Fruit fly (Drosophila melanogaster) whole organism, wandering third instar larva: Measurements from ENCODE around the gene CG16749.

Experiments used
- Abd-B ChIP-seq: fragments of >200 bp; optimal IDR thresholded peaks from 2 replicates; lab custom pipeline; 2017; ENCODE audit warnings: missing biosample characterization, missing genetic modification characterization
- CG32264 ChIP-seq: fragments of 200-800 bp; sonication (Bioruptor generic); optimal IDR thresholded peaks from 2 replicates; lab custom pipeline; 2016; ENCODE audit warnings: missing biosample characterization, missing genetic modification characterization
- CG9705 ChIP-seq: fragments of 200-800 bp; sonication (Bioruptor generic); optimal IDR thresholded peaks from 2 replicates; lab custom pipeline; 2018; ENCODE audit warnings: missing biosample characterization, mild to moderate bottlenecking, missing genetic modification characterization
- CrebA ChIP-seq: fragments of 200-800 bp; sonication (Bioruptor generic); optimal IDR thresholded peaks from 2 replicates; lab custom pipeline; 2016; ENCODE audit warnings: missing biosample characterization, mild to moderate bottlenecking, missing genetic modification characterization, borderline replicate concordance
- Dfd ChIP-seq: fragments of >200 bp; optimal IDR thresholded peaks from 2 replicates; lab custom pipeline; 2017; ENCODE audit warnings: missing biosample characterization, missing genetic modification characterization
- Dif ChIP-seq: fragments of 200-275, 200-300 bp; sonication (Bioruptor generic); optimal IDR thresholded peaks from 2 replicates; lab custom pipeline; 2018; ENCODE audit warnings: missing biosample characterization, missing genetic modification characterization; ENCODE audit not compliant: partially characterized antibody
- GATAd ChIP-seq: sonication (Bioruptor generic); optimal IDR thresholded peaks from 2 replicates; lab custom pipeline; 2016; ENCODE audit warnings: missing biosample characterization, missing genetic modification characterization
- HLH106 ChIP-seq: fragments of 200-800 bp; optimal IDR thresholded peaks from 3 replicates; lab custom pipeline; 2019; ENCODE audit warnings: missing biosample characterization, mild to moderate bottlenecking, missing genetic modification characterization, moderate library complexity
- Hnf4 ChIP-seq: fragments of 200-800 bp; sonication (Bioruptor generic); optimal IDR thresholded peaks from 2 replicates; lab custom pipeline; 2016; ENCODE audit warnings: missing biosample characterization, mild to moderate bottlenecking, missing genetic modification characterization
- Hr78 ChIP-seq: fragments of >200 bp; optimal IDR thresholded peaks from 2 replicates; lab custom pipeline; 2017; ENCODE audit warnings: missing biosample characterization, missing genetic modification characterization
- Hr83 ChIP-seq: fragments of 200-300 bp; sonication (Bioruptor generic); optimal IDR thresholded peaks from 2 replicates; lab custom pipeline; 2016; ENCODE audit warnings: missing biosample characterization, mild to moderate bottlenecking, missing genetic modification characterization, moderate library complexity; ENCODE audit not compliant: poor library complexity, severe bottlenecking
- Mio ChIP-seq: sonication (Bioruptor generic); optimal IDR thresholded peaks from 2 replicates; lab custom pipeline; 2016; ENCODE audit warnings: missing biosample characterization, missing genetic modification characterization
- Myc ChIP-seq: fragments of >200 bp; optimal IDR thresholded peaks from 2 replicates; lab custom pipeline; 2017
- N ChIP-seq: fragments of >200 bp; optimal IDR thresholded peaks from 2 replicates; lab custom pipeline; 2018; ENCODE audit warnings: missing biosample characterization, missing external identifiers, missing genetic modification characterization
- Rel ChIP-seq, 2 experiments: fragments of 200-800 bp; sonication (Bioruptor generic) in 1 of 2; optimal IDR thresholded peaks; 2 replicates in 1 of 2; 3 replicates in 1 of 2; lab custom pipeline; 2016 to 2019; ENCODE audit warnings: mild to moderate bottlenecking in 2 of 2, missing biosample characterization in 2 of 2, missing genetic modification characterization in 2 of 2, moderate library complexity in 1 of 2
- Vsx2 ChIP-seq: fragments of 200-300, 225-300 bp; sonication (Bioruptor generic); optimal IDR thresholded peaks from 2 replicates; lab custom pipeline; 2018; ENCODE audit warnings: missing biosample characterization, missing genetic modification characterization; ENCODE audit not compliant: partially characterized antibody
- br ChIP-seq: fragments of 200-800 bp; sonication (Bioruptor generic); optimal IDR thresholded peaks from 2 replicates; lab custom pipeline; 2016; ENCODE audit warnings: missing biosample characterization, missing genetic modification characterization
- brk ChIP-seq: fragments of 200-800 bp; sonication (Bioruptor generic); optimal IDR thresholded peaks from 2 replicates; lab custom pipeline; 2016; ENCODE audit warnings: missing biosample characterization, mild to moderate bottlenecking, missing genetic modification characterization
- dl ChIP-seq, 2 experiments: fragments of 175-275, 200-275 bp in 1 of 2; fragments of 200-275 bp in 1 of 2; sonication (Bioruptor generic); optimal IDR thresholded peaks; lab custom pipeline; 2018; ENCODE audit warnings: mild to moderate bottlenecking in 2 of 2, missing biosample characterization in 2 of 2, missing genetic modification characterization in 2 of 2, moderate library complexity in 2 of 2; ENCODE audit not compliant: partially characterized antibody in 2 of 2, insufficient read depth in 1 of 2
- dmrt93B ChIP-seq: fragments of 200-800 bp; sonication (Bioruptor generic); optimal IDR thresholded peaks from 2 replicates; lab custom pipeline; 2018; ENCODE audit warnings: missing biosample characterization, mild to moderate bottlenecking, missing genetic modification characterization
- dsf ChIP-seq: sonication (Bioruptor generic); optimal IDR thresholded peaks from 2 replicates; lab custom pipeline; 2016; ENCODE audit warnings: missing biosample characterization, missing genetic modification characterization, borderline replicate concordance
- ey ChIP-seq: fragments of 200-800 bp; sonication (Bioruptor generic); optimal IDR thresholded peaks from 2 replicates; lab custom pipeline; 2016; ENCODE audit warnings: missing biosample characterization, missing genetic modification characterization
- foxo ChIP-seq, 2 experiments: fragments of 200-800 bp; sonication (Bioruptor generic); optimal IDR thresholded peaks; 2 replicates in 1 of 2; 3 replicates in 1 of 2; lab custom pipeline; 2016 to 2017; ENCODE audit warnings: missing biosample characterization in 2 of 2, missing genetic modification characterization in 2 of 2
- fru ChIP-seq: fragments of 200-800 bp; sonication (Bioruptor generic); optimal IDR thresholded peaks from 3 replicates; lab custom pipeline; 2016; ENCODE audit warnings: missing biosample characterization, mild to moderate bottlenecking, missing genetic modification characterization
- h ChIP-seq: fragments of 200-800 bp; sonication (Bioruptor generic); optimal IDR thresholded peaks from 3 replicates; lab custom pipeline; 2016; ENCODE audit warnings: missing biosample characterization, mild to moderate bottlenecking, missing genetic modification characterization
- lola ChIP-seq: fragments of >200 bp; optimal IDR thresholded peaks from 2 replicates; lab custom pipeline; 2017; ENCODE audit warnings: missing biosample characterization, missing genetic modification characterization
- pan ChIP-seq: fragments of >200 bp; optimal IDR thresholded peaks from 2 replicates; lab custom pipeline; 2017
- psq ChIP-seq: fragments of 200-800 bp; sonication (Bioruptor generic); optimal IDR thresholded peaks from 3 replicates; lab custom pipeline; 2017; ENCODE audit warnings: missing biosample characterization, mild to moderate bottlenecking, missing genetic modification characterization, moderate library complexity
- rgr ChIP-seq: fragments of 200-800 bp; sonication (Bioruptor generic); optimal IDR thresholded peaks from 3 replicates; lab custom pipeline; 2016; ENCODE audit warnings: missing biosample characterization, mild to moderate bottlenecking, missing genetic modification characterization
- sage ChIP-seq: fragments of 200-800 bp; sonication (Bioruptor generic); optimal IDR thresholded peaks from 2 replicates; lab custom pipeline; 2016; ENCODE audit warnings: missing biosample characterization, mild to moderate bottlenecking, missing genetic modification characterization
- sv ChIP-seq: fragments of 200-800 bp; sonication (Bioruptor generic); optimal IDR thresholded peaks from 3 replicates; lab custom pipeline; 2016; ENCODE audit warnings: missing biosample characterization, missing genetic modification characterization
- woc ChIP-seq: sonication (Bioruptor generic); optimal IDR thresholded peaks from 2 replicates; lab custom pipeline; 2016; ENCODE audit warnings: missing biosample characterization, mild to moderate bottlenecking, missing genetic modification characterization

CG16749 gene

DNA sequence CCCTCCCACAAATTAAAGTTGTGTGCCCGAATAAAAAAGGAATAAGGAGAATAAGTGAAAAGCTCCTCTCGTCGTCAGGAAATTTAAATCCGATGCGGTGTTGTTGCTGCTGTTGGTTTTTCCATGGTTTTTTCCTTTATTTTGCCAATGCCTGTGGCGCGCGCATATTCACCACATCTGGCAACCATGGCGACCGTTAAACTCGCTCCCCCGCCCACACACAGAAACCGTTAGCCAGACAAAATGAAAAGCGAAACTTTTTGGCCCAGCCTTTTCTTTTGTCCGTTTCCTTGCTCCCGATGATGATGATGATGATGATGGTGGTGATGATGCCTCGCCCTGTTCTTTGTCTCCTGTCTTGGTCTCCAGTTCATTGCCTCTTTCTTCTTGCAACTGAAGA lies 14.2 kb upstream of the CG16749 start:
- TF ChIP-seq Hr78 (GFP tag; lab: Kevin White, UChicago), result no peak
- TF ChIP-seq GATAd, result no peak
- TF ChIP-seq dmrt93B (GFP tag; lab: Kevin White, UChicago), result no peak
- no peak for TF ChIP-seq pan (lab: Kevin White, UChicago)
- TF ChIP-seq br (GFP tag; lab: Kevin White, UChicago), result no peak
- TF ChIP-seq Mio, result no peak
- TF ChIP-seq Vsx2 (GFP tag; lab: Kevin White, UChicago), result no peak

DNA sequence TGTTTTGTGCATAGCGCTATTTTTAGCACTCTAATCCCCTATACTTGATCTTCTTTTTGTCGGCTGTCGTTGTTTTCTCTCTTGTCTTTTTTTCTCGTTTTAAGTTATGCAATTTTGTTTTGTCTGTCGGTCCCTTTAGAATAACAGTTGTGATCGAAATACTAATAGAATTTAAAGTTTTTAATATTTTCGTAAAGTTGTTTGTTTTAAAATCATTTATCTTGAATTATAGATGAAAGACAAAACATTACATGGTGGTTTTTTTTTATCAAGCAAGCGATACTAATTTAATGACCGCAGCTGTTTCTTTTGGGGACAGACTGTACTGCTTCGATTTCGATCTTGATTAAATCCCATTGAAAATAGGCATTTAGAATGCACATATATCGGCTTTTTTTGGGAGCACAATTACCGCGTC lies 13.1 kb upstream of the CG16749 start:
- TF ChIP-seq foxo (GFP tag; optimal IDR thresholded peaks at IDR 0.05; lab: Kevin White, UChicago) (peak; percentile 28 to 35), psq (GFP tag; lab: Kevin White, UChicago) (peak; percentile 4), rgr (peak; percentile 40), Abd-B (GFP tag; lab: Kevin White, UChicago) (no peak), lola (GFP tag; lab: Kevin White, UChicago) (no peak), fru (GFP tag; lab: Kevin White, UChicago) (peak; percentile 39), N (no peak)

DNA sequence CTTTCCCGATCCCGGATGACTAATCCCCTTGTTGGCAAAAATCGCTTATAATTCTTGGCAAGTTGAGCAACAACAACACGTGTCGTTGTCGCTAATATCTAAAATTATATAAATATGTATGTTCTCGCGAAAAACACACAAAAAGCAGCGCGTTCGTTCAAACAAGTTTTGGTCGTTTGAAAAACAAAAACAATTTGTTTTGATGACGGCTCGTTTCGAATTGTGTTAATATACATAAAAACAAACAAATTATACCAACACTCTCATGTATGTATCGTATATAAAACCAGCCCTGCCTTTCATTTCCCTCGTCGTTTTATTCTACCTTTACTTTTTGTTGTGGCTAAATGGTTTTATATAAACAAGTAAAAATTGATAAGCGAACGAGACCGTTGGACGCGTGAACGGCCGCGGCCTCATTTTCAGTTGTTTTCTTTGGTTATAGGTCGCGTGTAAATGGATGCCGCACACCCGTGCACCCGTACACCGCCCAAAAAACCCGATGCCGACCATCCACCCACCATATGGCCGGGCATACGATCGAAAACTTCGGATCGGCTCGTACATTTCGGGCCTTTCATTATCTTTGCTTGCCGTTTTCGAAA lies 12.6 kb upstream of the CG16749 start:
- TF ChIP-seq pan (lab: Kevin White, UChicago), result no peak
- TF ChIP-seq Hnf4 (GFP tag; lab: Kevin White, UChicago), result peak; percentile 27
- peak; percentile 16 for TF ChIP-seq Rel (GFP tag; optimal IDR thresholded peaks at IDR 0.05; lab: Kevin White, UChicago)
- TF ChIP-seq Rel (tag; optimal IDR thresholded peaks at IDR 0.05; lab: Kevin White, UChicago), result peak; percentile 62
- TF ChIP-seq foxo (GFP tag; optimal IDR thresholded peaks at IDR 0.05; lab: Kevin White, UChicago), result no peak
- TF ChIP-seq CG32264 (GFP tag; lab: Kevin White, UChicago), result no peak
- TF ChIP-seq lola (GFP tag; lab: Kevin White, UChicago), result no peak
- TF ChIP-seq fru (GFP tag; lab: Kevin White, UChicago), result no peak
- TF ChIP-seq Vsx2 (GFP tag; lab: Kevin White, UChicago), result no peak
- TF ChIP-seq h, result peak; percentile 44
- no peak for TF ChIP-seq ey
- no peak for TF ChIP-seq Abd-B (GFP tag; lab: Kevin White, UChicago)
- peak; percentile 9 for TF ChIP-seq brk (GFP tag; lab: Kevin White, UChicago)
- no peak for TF ChIP-seq sv (GFP tag; lab: Kevin White, UChicago)
- TF ChIP-seq GATAd, result no peak
- TF ChIP-seq HLH106 (tag; lab: Kevin White, UChicago), result no peak
- no peak for TF ChIP-seq Dfd
- TF ChIP-seq CrebA, result peak; percentile 53
- TF ChIP-seq dsf (GFP tag; lab: Kevin White, UChicago), result no peak
- peak; percentile 13 for TF ChIP-seq Hr83
- no peak for TF ChIP-seq dl (GFP tag; optimal IDR thresholded peaks at IDR 0.05; lab: Kevin White, UChicago; ENCODE audit: insufficient read depth in 1 of 2, partially characterized antibody in 2 of 2)
- no peak for TF ChIP-seq woc (GFP tag; lab: Kevin White, UChicago)
- no peak for TF ChIP-seq Mio
- no peak for TF ChIP-seq br (GFP tag; lab: Kevin White, UChicago)
- TF ChIP-seq dmrt93B (GFP tag; lab: Kevin White, UChicago), result no peak
- no peak for TF ChIP-seq Dif
- peak; percentile 51 for TF ChIP-seq sage (GFP tag; lab: Kevin White, UChicago)
- no peak for TF ChIP-seq Myc (lab: Kevin White, UChicago)

DNA sequence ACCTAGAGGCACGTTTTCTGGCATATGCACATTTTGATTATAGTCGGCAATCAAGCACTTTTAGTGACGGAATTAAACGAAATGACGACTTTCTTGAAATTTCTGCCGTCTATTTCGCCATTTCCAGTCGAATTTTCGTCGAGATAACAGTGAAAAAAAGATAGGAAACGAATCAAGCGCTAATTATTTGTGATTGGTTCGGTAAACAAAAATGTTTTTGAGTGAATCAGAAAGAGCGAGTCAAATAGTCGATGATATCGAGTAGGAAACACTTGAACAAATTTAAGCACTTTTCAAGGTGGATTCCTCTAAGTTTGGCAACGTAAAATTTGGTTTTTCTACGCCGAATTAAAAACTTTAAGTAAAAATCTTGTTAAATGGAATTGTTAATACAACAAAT lies 12.0 kb upstream of the CG16749 start:
- TF ChIP-seq CG9705 (GFP tag; lab: Kevin White, UChicago) (no peak), N (no peak), Myc (lab: Kevin White, UChicago) (no peak), Hr83 (no peak), Hnf4 (GFP tag; lab: Kevin White, UChicago) (no peak)
